Fruit fly (Drosophila melanogaster) whole organism, embryonic: ENCODE measurements around the gene Vps52.

Experiments
- Aef1 ChIP-seq: fragments of 200-800 bp; sonication (Bioruptor generic); IDR thresholded peaks from 3 replicates; pipeline ENCODE4 v1.3.6; 2022; ENCODE audit warnings: missing biosample characterization, missing genetic modification characterization
- BEAF-32 ChIP-seq: fragments of 200-800 bp; sonication (Bioruptor generic); optimal IDR thresholded peaks from 3 replicates; lab custom pipeline; 2017; ENCODE audit warnings: missing biosample characterization, missing genetic modification characterization, mild to moderate bottlenecking, moderate library complexity, missing genetic modification reagents
- CG10462 ChIP-seq: fragments of 200-800 bp; sonication (Bioruptor generic); optimal IDR thresholded peaks from 2 replicates; lab custom pipeline; 2016; ENCODE audit warnings: missing biosample characterization, missing genetic modification characterization
- CG11085 ChIP-seq: fragments of 200-800 bp; sonication (Bioruptor generic); IDR thresholded peaks from 2 replicates; pipeline ENCODE4 v1.3.6; 2022; ENCODE audit warnings: missing biosample characterization, missing genetic modification characterization
- CG12104 ChIP-seq: fragments of 200-800 bp; sonication (Bioruptor generic); optimal IDR thresholded peaks from 3 replicates; lab custom pipeline; 2016; ENCODE audit warnings: missing biosample characterization, missing genetic modification characterization
- CG12942 ChIP-seq: fragments of 200-800 bp; sonication (Bioruptor generic); optimal IDR thresholded peaks from 3 replicates; lab custom pipeline; 2016; ENCODE audit warnings: missing biosample characterization, missing genetic modification characterization
- CG15696 ChIP-seq: fragments of 200-800 bp; sonication (Bioruptor generic); optimal IDR thresholded peaks from 2 replicates; lab custom pipeline; 2019; ENCODE audit warnings: missing biosample characterization, mild to moderate bottlenecking, missing genetic modification characterization, moderate library complexity
- CG18262 ChIP-seq: fragments of 200-800 bp; optimal IDR thresholded peaks from 3 replicates; lab custom pipeline; 2019; ENCODE audit warnings: missing biosample characterization, mild to moderate bottlenecking, missing genetic modification characterization, moderate library complexity
- CG18476 ChIP-seq: fragments of 200-800 bp; sonication (Bioruptor generic); optimal IDR thresholded peaks from 2 replicates; lab custom pipeline; 2016; ENCODE audit warnings: missing biosample characterization, mild to moderate bottlenecking, missing genetic modification characterization
- CG18764 ChIP-seq: fragments of 200-800 bp; sonication (Bioruptor generic); optimal IDR thresholded peaks from 3 replicates; lab custom pipeline; 2016; ENCODE audit warnings: missing biosample characterization, missing genetic modification characterization
- CG2116 ChIP-seq: fragments of 200-800 bp; sonication (Bioruptor generic); optimal IDR thresholded peaks from 3 replicates; lab custom pipeline; 2018; ENCODE audit warnings: missing biosample characterization, mild to moderate bottlenecking, missing genetic modification characterization
- CG2875 ChIP-seq: fragments of 200-800 bp; sonication (Bioruptor generic); optimal IDR thresholded peaks from 2 replicates; lab custom pipeline; 2017; ENCODE audit warnings: missing biosample characterization, mild to moderate bottlenecking, missing genetic modification characterization, missing genetic modification reagents
- CG30020 ChIP-seq: fragments of 200-800 bp; optimal IDR thresholded peaks from 2 replicates; lab custom pipeline; 2019; ENCODE audit warnings: missing biosample characterization, mild to moderate bottlenecking, missing genetic modification characterization, moderate library complexity
- CG30403 ChIP-seq: fragments of 200-800 bp; sonication (Bioruptor generic); optimal IDR thresholded peaks from 3 replicates; lab custom pipeline; 2016; ENCODE audit warnings: missing biosample characterization, missing genetic modification characterization
- CG3065 ChIP-seq: fragments of 200-800 bp; sonication (Bioruptor generic); optimal IDR thresholded peaks from 2 replicates; lab custom pipeline; 2016; ENCODE audit warnings: missing biosample characterization, missing genetic modification characterization
- CG31441 ChIP-seq: fragments of 200-800 bp; sonication (Bioruptor generic); IDR thresholded peaks from 2 replicates; pipeline ENCODE4 v1.3.6; 2022; ENCODE audit warnings: missing biosample characterization, missing genetic modification characterization
- CG32532 ChIP-seq: fragments of 200-800 bp; sonication (Bioruptor generic); IDR thresholded peaks from 2 replicates; pipeline ENCODE4 v1.3.6; 2022; ENCODE audit warnings: missing biosample characterization, missing genetic modification characterization
- CG34224 ChIP-seq: fragments of 200-800 bp; sonication (Bioruptor generic); IDR thresholded peaks from 3 replicates; pipeline ENCODE4 v1.3.6; 2022; ENCODE audit warnings: missing biosample characterization, missing genetic modification characterization; ENCODE audit not compliant: partially characterized antibody
- CG3995 ChIP-seq: fragments of 200-800 bp; sonication (Bioruptor generic); optimal IDR thresholded peaks from 3 replicates; lab custom pipeline; 2016; ENCODE audit warnings: missing biosample characterization, missing genetic modification characterization
- CG6689 ChIP-seq: fragments of 200-800 bp; sonication (Bioruptor generic); IDR thresholded peaks from 2 replicates; pipeline ENCODE4 v1.3.6; 2022; ENCODE audit warnings: missing biosample characterization, missing genetic modification characterization
- CG8924 ChIP-seq: fragments of 200-800 bp; optimal IDR thresholded peaks from 3 replicates; lab custom pipeline; 2019; ENCODE audit warnings: missing biosample characterization, mild to moderate bottlenecking, missing genetic modification characterization, moderate library complexity
- CG9437 ChIP-seq: fragments of 200-800 bp; sonication (Bioruptor generic); optimal IDR thresholded peaks from 2 replicates; lab custom pipeline; 2018; ENCODE audit warnings: missing biosample characterization, mild to moderate bottlenecking, missing genetic modification characterization
- Dad ChIP-seq: fragments of 200-800 bp; sonication (Bioruptor generic); optimal IDR thresholded peaks from 3 replicates; lab custom pipeline; 2016; ENCODE audit warnings: missing biosample characterization, missing genetic modification characterization
- Ets65A ChIP-seq: fragments of 200-800 bp; sonication (Bioruptor generic); peaks from one replicate; lab custom pipeline; 2016; ENCODE audit warnings: missing biosample characterization, missing genetic modification characterization
- MBD-R2 ChIP-seq: fragments of 200-800 bp; sonication (Bioruptor generic); IDR thresholded peaks from 2 replicates; pipeline ENCODE4 v1.3.6; 2022; ENCODE audit warnings: missing biosample characterization, missing genetic modification characterization
- Max ChIP-seq: fragments of 200-800 bp; sonication (Bioruptor generic); optimal IDR thresholded peaks from 2 replicates; lab custom pipeline; 2016; ENCODE audit warnings: missing biosample characterization, mild to moderate bottlenecking, missing genetic modification characterization
- NC2β ChIP-seq: fragments of 200-800 bp; sonication (Bioruptor generic); optimal IDR thresholded peaks from 2 replicates; lab custom pipeline; 2016; ENCODE audit warnings: missing biosample characterization, missing genetic modification characterization
- Sox100B ChIP-seq: fragments of 200-800 bp; sonication (Bioruptor generic); optimal IDR thresholded peaks from 3 replicates; lab custom pipeline; 2018; ENCODE audit warnings: missing biosample characterization, mild to moderate bottlenecking, missing genetic modification characterization
- Ssrp ChIP-seq: fragments of 200-800 bp; sonication (Bioruptor generic); optimal IDR thresholded peaks from 2 replicates; lab custom pipeline; 2018; ENCODE audit warnings: missing biosample characterization, mild to moderate bottlenecking, missing genetic modification characterization, moderate library complexity
- TFAM ChIP-seq: fragments of 200-800 bp; sonication (Bioruptor generic); optimal IDR thresholded peaks from 2 replicates; lab custom pipeline; 2017; ENCODE audit warnings: missing biosample characterization, missing genetic modification characterization, inconsistent platforms
- Xrp1 ChIP-seq: fragments of 200-800 bp; sonication (Bioruptor generic); IDR thresholded peaks from 2 replicates; pipeline ENCODE4 v1.3.6; 2022; ENCODE audit warnings: missing biosample characterization, missing genetic modification characterization
- ara ChIP-seq: fragments of 200-800 bp; sonication (Bioruptor generic); IDR thresholded peaks from 2 replicates; pipeline ENCODE4 v1.3.6; 2022; ENCODE audit warnings: missing biosample characterization, missing genetic modification characterization
- az2 ChIP-seq: fragments of 200-800 bp; sonication (Bioruptor generic); optimal IDR thresholded peaks from 3 replicates; lab custom pipeline; 2016; ENCODE audit warnings: missing biosample characterization, missing genetic modification characterization
- bcd ChIP-seq: fragments of 200-800 bp; sonication (Bioruptor generic); optimal IDR thresholded peaks from 2 replicates; lab custom pipeline; 2017; ENCODE audit warnings: missing biosample characterization, mild to moderate bottlenecking, missing genetic modification characterization
- bowl ChIP-seq: fragments of 200-800 bp; sonication (Bioruptor generic); IDR thresholded peaks from 2 replicates; pipeline ENCODE4 v1.3.6; 2022; ENCODE audit warnings: missing biosample characterization, missing genetic modification characterization
- cato ChIP-seq: fragments of 200-800 bp; sonication (Bioruptor generic); optimal IDR thresholded peaks from 2 replicates; lab custom pipeline; 2016; ENCODE audit warnings: missing biosample characterization, missing genetic modification characterization, borderline replicate concordance
- croc ChIP-seq: fragments of 200-800 bp; sonication (Bioruptor generic); conservative IDR thresholded peaks from 3 replicates; pipeline ENCODE4 v1.3.6; 2022; ENCODE audit warnings: missing biosample characterization, missing genetic modification characterization
- dmrt11E ChIP-seq: fragments of 200-800 bp; sonication (Bioruptor generic); optimal IDR thresholded peaks from 3 replicates; lab custom pipeline; 2018; ENCODE audit warnings: missing biosample characterization, mild to moderate bottlenecking, missing genetic modification characterization, moderate library complexity
- dpn ChIP-seq, 2 experiments: fragments of 200-800 bp; sonication (Bioruptor generic); optimal IDR thresholded peaks; 3 replicates each; lab custom pipeline; 2016; ENCODE audit warnings: missing biosample characterization in 2 of 2, missing genetic modification characterization in 2 of 2
- grau ChIP-seq: fragments of 200-800 bp; optimal IDR thresholded peaks from 3 replicates; lab custom pipeline; 2019; ENCODE audit warnings: missing biosample characterization, mild to moderate bottlenecking, missing genetic modification characterization, moderate library complexity
- h ChIP-seq: fragments of >200 bp; optimal IDR thresholded peaks from 2 replicates; lab custom pipeline; 2017
- mam ChIP-seq: fragments of 200-800 bp; sonication (Bioruptor generic); optimal IDR thresholded peaks from 3 replicates; lab custom pipeline; 2016; ENCODE audit warnings: missing biosample characterization, missing genetic modification characterization
- pho ChIP-seq: fragments of 200-800 bp; sonication (Bioruptor generic); optimal IDR thresholded peaks from 2 replicates; lab custom pipeline; 2016; ENCODE audit warnings: missing biosample characterization, missing genetic modification characterization
- pzg ChIP-seq: fragments of 200-800 bp; sonication (Bioruptor generic); optimal IDR thresholded peaks from 3 replicates; lab custom pipeline; 2018; ENCODE audit warnings: missing biosample characterization, mild to moderate bottlenecking, missing genetic modification characterization, moderate library complexity
- rib ChIP-seq: fragments of 200-800 bp; sonication (Bioruptor generic); IDR thresholded peaks from 2 replicates; pipeline ENCODE4 v1.3.6; 2022; ENCODE audit warnings: missing biosample characterization, missing genetic modification characterization
- sisA ChIP-seq: fragments of 200-800 bp; sonication (Bioruptor generic); IDR thresholded peaks from 2 replicates; pipeline ENCODE4 v1.3.6; 2022; ENCODE audit warnings: missing biosample characterization, missing genetic modification characterization
- slou ChIP-seq: fragments of 200-800 bp; sonication (Bioruptor generic); optimal IDR thresholded peaks from 3 replicates; lab custom pipeline; 2016; ENCODE audit warnings: missing biosample characterization, missing genetic modification characterization
- sna ChIP-seq: fragments of 200-800 bp; sonication (Bioruptor generic); IDR thresholded peaks from 2 replicates; pipeline ENCODE4 v1.3.6; 2022; ENCODE audit warnings: missing biosample characterization, missing genetic modification characterization; ENCODE audit not compliant: partially characterized antibody
- so ChIP-seq: fragments of 200-800 bp; sonication (Bioruptor generic); IDR thresholded peaks from 3 replicates; pipeline ENCODE4 v1.3.6; 2022; ENCODE audit warnings: missing biosample characterization, missing genetic modification characterization
- trem ChIP-seq: fragments of 200-800 bp; optimal IDR thresholded peaks from 3 replicates; lab custom pipeline; 2019; ENCODE audit warnings: missing biosample characterization, mild to moderate bottlenecking, missing genetic modification characterization, moderate library complexity
- zen2 ChIP-seq: fragments of 200-800 bp; sonication (Bioruptor generic); IDR thresholded peaks from 3 replicates; pipeline ENCODE4 v1.3.6; 2022; ENCODE audit warnings: missing biosample characterization, missing genetic modification characterization; ENCODE audit not compliant: partially characterized antibody

Gene Vps52

dm6 chr2L:5519846-5520384 is 3.8 kb downstream of the Vps52 start, which contains the start of the genes CG7382 and cl (continued):
- TF ChIP-seq cato (GFP tag; lab: Kevin White, UChicago) = no peak
- TF ChIP-seq CG18476 (GFP tag; lab: Kevin White, UChicago) = peak; percentile 16
- no peak for TF ChIP-seq CG18764 (GFP tag; lab: Kevin White, UChicago)
- TF ChIP-seq Dad = no peak
- no peak for TF ChIP-seq rib
- TF ChIP-seq dpn (GFP tag; optimal IDR thresholded peaks at IDR 0.05; lab: Kevin White, UChicago) = peak in 1 of 2 experiments; percentile 57
- TF ChIP-seq MBD-R2 (GFP tag; lab: Robert Waterston, UW) = peak; percentile 38; the same call in 1 of the 2 replicates
- no peak for TF ChIP-seq croc (GFP tag; lab: Robert Waterston, UW)
- no peak for TF ChIP-seq h (lab: Kevin White, UChicago)
- TF ChIP-seq CG2116 (GFP tag; lab: Kevin White, UChicago) = peak; percentile 64
- peak; percentile 50 for TF ChIP-seq pzg
- TF ChIP-seq sisA (GFP tag; lab: Robert Waterston, UW) = peak; percentile 43
- peak; percentile 61; the same call in 1 of the 2 replicates for TF ChIP-seq CG31441 (GFP tag; lab: Robert Waterston, UW)
- TF ChIP-seq slou (GFP tag; lab: Kevin White, UChicago) = peak; percentile 23
- no peak for TF ChIP-seq zen2 (GFP tag; lab: Robert Waterston, UW)
- TF ChIP-seq CG12104 (GFP tag; lab: Kevin White, UChicago) = peak; percentile 60
- TF ChIP-seq bowl (GFP tag; lab: Robert Waterston, UW) = no peak
- TF ChIP-seq Max (GFP tag; lab: Kevin White, UChicago) = peak; percentile 10
- TF ChIP-seq CG11085 (GFP tag; lab: Robert Waterston, UW) = no peak
- TF ChIP-seq ara (GFP tag; lab: Robert Waterston, UW) = no peak
- peak; percentile 54 for TF ChIP-seq az2 (GFP tag; lab: Kevin White, UChicago)
- TF ChIP-seq trem (tag; lab: Kevin White, UChicago) = peak; percentile 30
- TF ChIP-seq bcd (GFP tag; lab: Kevin White, UChicago) = peak; percentile 44
- TF ChIP-seq CG15696 (tag; lab: Kevin White, UChicago) = peak; percentile 33
- TF ChIP-seq Aef1 (GFP tag; lab: Robert Waterston, UW) = no peak
- peak; percentile 17 for TF ChIP-seq CG12942
- TF ChIP-seq CG32532 (GFP tag; lab: Robert Waterston, UW) = 0 out of 2 replicates have a peak, but pooled peaks have one; percentile 30
- no peak for TF ChIP-seq CG34224 (GFP tag; lab: Robert Waterston, UW)
- TF ChIP-seq CG3995 = no peak
- peak; percentile 9 for TF ChIP-seq dmrt11E
- TF ChIP-seq grau (tag; lab: Kevin White, UChicago) = peak; percentile 66
- TF ChIP-seq NC2β (GFP tag; lab: Kevin White, UChicago) = no peak
- TF ChIP-seq CG30020 = peak; percentile 42
- no peak for TF ChIP-seq CG3065 (GFP tag; lab: Kevin White, UChicago)
- TF ChIP-seq CG10462 = no peak
- peak; percentile 70 for TF ChIP-seq CG30403 (GFP tag; lab: Kevin White, UChicago)
- no peak for TF ChIP-seq Xrp1 (GFP tag; lab: Robert Waterston, UW)
- TF ChIP-seq sna = no peak
- TF ChIP-seq so (GFP tag; lab: Robert Waterston, UW) = no peak
- no peak for TF ChIP-seq CG2875 (GFP tag; lab: Kevin White, UChicago)
- no peak for TF ChIP-seq pho (GFP tag; lab: Kevin White, UChicago)
- peak; percentile 39 for TF ChIP-seq Ssrp
- peak; percentile 91 for TF ChIP-seq Ets65A
- TF ChIP-seq CG18262 (tag; lab: Kevin White, UChicago) = peak; percentile 56
- peak; percentile 98 for TF ChIP-seq CG9437 (GFP tag; lab: Kevin White, UChicago)
- no peak for TF ChIP-seq TFAM (GFP tag; lab: Kevin White, UChicago)
- TF ChIP-seq mam (GFP tag; lab: Kevin White, UChicago) = peak; percentile 16
- TF ChIP-seq CG6689 = no peak
- peak; percentile 22 for TF ChIP-seq CG8924
- peak; percentile 56 for TF ChIP-seq BEAF-32 (GFP tag; lab: Kevin White, UChicago)
- TF ChIP-seq Sox100B = peak; percentile 36
